Fruit fly (Drosophila melanogaster) whole organism, wandering third instar larva: ENCODE data around the gene nocte.

Experiments
- Abd-B ChIP-seq: fragments of >200 bp; optimal IDR thresholded peaks from 2 replicates; lab custom pipeline; 2017; ENCODE audit warnings: missing biosample characterization, missing genetic modification characterization
- CG32264 ChIP-seq: fragments of 200-800 bp; sonication (Bioruptor generic); optimal IDR thresholded peaks from 2 replicates; lab custom pipeline; 2016; ENCODE audit warnings: missing biosample characterization, missing genetic modification characterization
- CG9705 ChIP-seq: fragments of 200-800 bp; sonication (Bioruptor generic); optimal IDR thresholded peaks from 2 replicates; lab custom pipeline; 2018; ENCODE audit warnings: missing biosample characterization, mild to moderate bottlenecking, missing genetic modification characterization
- CrebA ChIP-seq: fragments of 200-800 bp; sonication (Bioruptor generic); optimal IDR thresholded peaks from 2 replicates; lab custom pipeline; 2016; ENCODE audit warnings: missing biosample characterization, mild to moderate bottlenecking, missing genetic modification characterization, borderline replicate concordance
- Dfd ChIP-seq: fragments of >200 bp; optimal IDR thresholded peaks from 2 replicates; lab custom pipeline; 2017; ENCODE audit warnings: missing biosample characterization, missing genetic modification characterization
- Dif ChIP-seq: fragments of 200-275, 200-300 bp; sonication (Bioruptor generic); optimal IDR thresholded peaks from 2 replicates; lab custom pipeline; 2018; ENCODE audit warnings: missing biosample characterization, missing genetic modification characterization; ENCODE audit not compliant: partially characterized antibody
- GATAd ChIP-seq: sonication (Bioruptor generic); optimal IDR thresholded peaks from 2 replicates; lab custom pipeline; 2016; ENCODE audit warnings: missing biosample characterization, missing genetic modification characterization
- HLH106 ChIP-seq: fragments of 200-800 bp; optimal IDR thresholded peaks from 3 replicates; lab custom pipeline; 2019; ENCODE audit warnings: missing biosample characterization, mild to moderate bottlenecking, missing genetic modification characterization, moderate library complexity
- Hnf4 ChIP-seq: fragments of 200-800 bp; sonication (Bioruptor generic); optimal IDR thresholded peaks from 2 replicates; lab custom pipeline; 2016; ENCODE audit warnings: missing biosample characterization, mild to moderate bottlenecking, missing genetic modification characterization
- Hr78 ChIP-seq: fragments of >200 bp; optimal IDR thresholded peaks from 2 replicates; lab custom pipeline; 2017; ENCODE audit warnings: missing biosample characterization, missing genetic modification characterization
- Hr83 ChIP-seq: fragments of 200-300 bp; sonication (Bioruptor generic); optimal IDR thresholded peaks from 2 replicates; lab custom pipeline; 2016; ENCODE audit warnings: missing biosample characterization, mild to moderate bottlenecking, missing genetic modification characterization, moderate library complexity; ENCODE audit not compliant: poor library complexity, severe bottlenecking
- Jra ChIP-seq: sonication (Bioruptor generic); optimal IDR thresholded peaks from 2 replicates; lab custom pipeline; 2016; ENCODE audit warnings: missing biosample characterization, missing genetic modification characterization
- Mio ChIP-seq: sonication (Bioruptor generic); optimal IDR thresholded peaks from 2 replicates; lab custom pipeline; 2016; ENCODE audit warnings: missing biosample characterization, missing genetic modification characterization
- Myc ChIP-seq: fragments of >200 bp; optimal IDR thresholded peaks from 2 replicates; lab custom pipeline; 2017
- N ChIP-seq: fragments of >200 bp; optimal IDR thresholded peaks from 2 replicates; lab custom pipeline; 2018; ENCODE audit warnings: missing biosample characterization, missing external identifiers, missing genetic modification characterization
- OdsH ChIP-seq: fragments of 200-800 bp; sonication (Bioruptor generic); optimal IDR thresholded peaks from 2 replicates; lab custom pipeline; 2016; ENCODE audit warnings: missing biosample characterization, mild to moderate bottlenecking, missing genetic modification characterization
- Rel ChIP-seq, 2 experiments: fragments of 200-800 bp; sonication (Bioruptor generic) in 1 of 2; optimal IDR thresholded peaks; 2 replicates in 1 of 2; 3 replicates in 1 of 2; lab custom pipeline; 2016 to 2019; ENCODE audit warnings: mild to moderate bottlenecking in 2 of 2, missing biosample characterization in 2 of 2, missing genetic modification characterization in 2 of 2, moderate library complexity in 1 of 2
- Sp1 ChIP-seq: fragments of 200-800 bp; sonication (Bioruptor generic); optimal IDR thresholded peaks from 3 replicates; lab custom pipeline; 2019; ENCODE audit warnings: missing biosample characterization, mild to moderate bottlenecking, missing genetic modification characterization, moderate library complexity
- Vsx2 ChIP-seq: fragments of 200-300, 225-300 bp; sonication (Bioruptor generic); optimal IDR thresholded peaks from 2 replicates; lab custom pipeline; 2018; ENCODE audit warnings: missing biosample characterization, missing genetic modification characterization; ENCODE audit not compliant: partially characterized antibody
- br ChIP-seq: fragments of 200-800 bp; sonication (Bioruptor generic); optimal IDR thresholded peaks from 2 replicates; lab custom pipeline; 2016; ENCODE audit warnings: missing biosample characterization, missing genetic modification characterization
- brk ChIP-seq: fragments of 200-800 bp; sonication (Bioruptor generic); optimal IDR thresholded peaks from 2 replicates; lab custom pipeline; 2016; ENCODE audit warnings: missing biosample characterization, mild to moderate bottlenecking, missing genetic modification characterization
- dl ChIP-seq, 2 experiments: fragments of 175-275, 200-275 bp in 1 of 2; fragments of 200-275 bp in 1 of 2; sonication (Bioruptor generic); optimal IDR thresholded peaks; lab custom pipeline; 2018; ENCODE audit warnings: mild to moderate bottlenecking in 2 of 2, missing biosample characterization in 2 of 2, missing genetic modification characterization in 2 of 2, moderate library complexity in 2 of 2; ENCODE audit not compliant: partially characterized antibody in 2 of 2, insufficient read depth in 1 of 2
- dmrt93B ChIP-seq: fragments of 200-800 bp; sonication (Bioruptor generic); optimal IDR thresholded peaks from 2 replicates; lab custom pipeline; 2018; ENCODE audit warnings: missing biosample characterization, mild to moderate bottlenecking, missing genetic modification characterization
- dsf ChIP-seq: sonication (Bioruptor generic); optimal IDR thresholded peaks from 2 replicates; lab custom pipeline; 2016; ENCODE audit warnings: missing biosample characterization, missing genetic modification characterization, borderline replicate concordance
- ey ChIP-seq: fragments of 200-800 bp; sonication (Bioruptor generic); optimal IDR thresholded peaks from 2 replicates; lab custom pipeline; 2016; ENCODE audit warnings: missing biosample characterization, missing genetic modification characterization
- foxo ChIP-seq, 2 experiments: fragments of 200-800 bp; sonication (Bioruptor generic); optimal IDR thresholded peaks; 2 replicates in 1 of 2; 3 replicates in 1 of 2; lab custom pipeline; 2016 to 2017; ENCODE audit warnings: missing biosample characterization in 2 of 2, missing genetic modification characterization in 2 of 2
- fru ChIP-seq: fragments of 200-800 bp; sonication (Bioruptor generic); optimal IDR thresholded peaks from 3 replicates; lab custom pipeline; 2016; ENCODE audit warnings: missing biosample characterization, mild to moderate bottlenecking, missing genetic modification characterization
- h ChIP-seq: fragments of 200-800 bp; sonication (Bioruptor generic); optimal IDR thresholded peaks from 3 replicates; lab custom pipeline; 2016; ENCODE audit warnings: missing biosample characterization, mild to moderate bottlenecking, missing genetic modification characterization
- jim ChIP-seq: fragments of 175-275, 200-325 bp; sonication (Bioruptor generic); optimal IDR thresholded peaks from 2 replicates; lab custom pipeline; 2016; ENCODE audit warnings: missing biosample characterization, mild to moderate bottlenecking, missing genetic modification characterization
- lola ChIP-seq: fragments of >200 bp; optimal IDR thresholded peaks from 2 replicates; lab custom pipeline; 2017; ENCODE audit warnings: missing biosample characterization, missing genetic modification characterization
- pan ChIP-seq: fragments of >200 bp; optimal IDR thresholded peaks from 2 replicates; lab custom pipeline; 2017
- psq ChIP-seq: fragments of 200-800 bp; sonication (Bioruptor generic); optimal IDR thresholded peaks from 3 replicates; lab custom pipeline; 2017; ENCODE audit warnings: missing biosample characterization, mild to moderate bottlenecking, missing genetic modification characterization, moderate library complexity
- rgr ChIP-seq: fragments of 200-800 bp; sonication (Bioruptor generic); optimal IDR thresholded peaks from 3 replicates; lab custom pipeline; 2016; ENCODE audit warnings: missing biosample characterization, mild to moderate bottlenecking, missing genetic modification characterization
- sage ChIP-seq: fragments of 200-800 bp; sonication (Bioruptor generic); optimal IDR thresholded peaks from 2 replicates; lab custom pipeline; 2016; ENCODE audit warnings: missing biosample characterization, mild to moderate bottlenecking, missing genetic modification characterization
- sv ChIP-seq: fragments of 200-800 bp; sonication (Bioruptor generic); optimal IDR thresholded peaks from 3 replicates; lab custom pipeline; 2016; ENCODE audit warnings: missing biosample characterization, missing genetic modification characterization
- tai ChIP-seq: sonication (Bioruptor generic); optimal IDR thresholded peaks from 2 replicates; lab custom pipeline; 2016; ENCODE audit warnings: missing biosample characterization, missing genetic modification characterization
- usp ChIP-seq: fragments of >200 bp; optimal IDR thresholded peaks from 2 replicates; lab custom pipeline; 2017; ENCODE audit warnings: missing biosample characterization, missing genetic modification characterization
- woc ChIP-seq: sonication (Bioruptor generic); optimal IDR thresholded peaks from 2 replicates; lab custom pipeline; 2016; ENCODE audit warnings: missing biosample characterization, mild to moderate bottlenecking, missing genetic modification characterization

nocte gene

DNA sequence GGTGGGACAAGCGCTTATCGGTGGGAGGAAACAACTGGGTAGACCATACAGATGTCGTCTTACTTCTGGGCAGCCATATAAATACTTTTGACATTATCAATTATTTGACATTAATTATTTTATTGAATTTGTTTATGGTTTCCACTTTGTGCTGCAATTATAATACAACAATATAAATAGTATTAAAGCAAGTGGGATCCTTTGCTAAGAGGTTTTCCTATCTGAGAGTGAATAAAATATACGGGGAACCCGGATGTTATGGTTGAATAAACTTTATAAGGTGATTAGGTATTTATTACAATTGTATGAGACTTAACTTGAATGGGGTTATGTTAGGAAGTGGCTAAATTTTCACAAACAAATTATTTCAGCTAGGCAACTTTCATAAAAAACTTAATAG lies 12.6 kb upstream of the nocte start, which contains the start of gene CG32687:
Gene CG32687, minus strand, starts transcription at position 101 of the 400 bp plus-strand sequence.
- TF ChIP-seq dsf (GFP tag; lab: Kevin White, UChicago), result no peak
- TF ChIP-seq usp (GFP tag; lab: Kevin White, UChicago), result no peak
- no peak for TF ChIP-seq dmrt93B
- no peak for TF ChIP-seq psq (GFP tag; lab: Kevin White, UChicago)
- no peak for TF ChIP-seq Vsx2 (GFP tag; lab: Kevin White, UChicago)
- TF ChIP-seq brk, result no peak
- no peak for TF ChIP-seq Jra (GFP tag; lab: Kevin White, UChicago)
- no peak for TF ChIP-seq CG32264
- no peak for TF ChIP-seq h (GFP tag; lab: Kevin White, UChicago)
- no peak for TF ChIP-seq Abd-B
- TF ChIP-seq OdsH (GFP tag; lab: Kevin White, UChicago), result no peak
- no peak for TF ChIP-seq jim
- no peak for TF ChIP-seq Sp1

- TF ChIP-seq GATAd (no peak), br (GFP tag; lab: Kevin White, UChicago) (peak; percentile 52), Sp1 (peak; percentile 66), CrebA (GFP tag; lab: Kevin White, UChicago) (no peak), jim (peak; percentile 4), Dif (no peak), brk (peak; percentile 63), woc (GFP tag; lab: Kevin White, UChicago) (peak; percentile 28), CG9705 (GFP tag; lab: Kevin White, UChicago) (no peak), sage (GFP tag; lab: Kevin White, UChicago) (peak; percentile 0), foxo (GFP tag; optimal IDR thresholded peaks at IDR 0.05; lab: Kevin White, UChicago) (peak in 1 of 2 experiments; percentile 74), Myc (no peak), usp (GFP tag; lab: Kevin White, UChicago) (no peak), Dfd (GFP tag; lab: Kevin White, UChicago) (no peak), pan (no peak), dsf (GFP tag; lab: Kevin White, UChicago) (no peak), Hr78 (GFP tag; lab: Kevin White, UChicago) (no peak), ey (GFP tag; lab: Kevin White, UChicago) (peak; percentile 71), CG32264 (no peak), psq (GFP tag; lab: Kevin White, UChicago) (peak; percentile 34), N (GFP tag; lab: Kevin White, UChicago) (no peak), Mio (GFP tag; lab: Kevin White, UChicago) (no peak), rgr (GFP tag; lab: Kevin White, UChicago) (peak; percentile 65), Vsx2 (GFP tag; lab: Kevin White, UChicago) (no peak), lola (GFP tag; lab: Kevin White, UChicago) (no peak), dl (GFP tag; optimal IDR thresholded peaks at IDR 0.05; lab: Kevin White, UChicago; ENCODE audit: insufficient read depth in 1 of 2, partially characterized antibody in 2 of 2) (no peak), Hnf4 (peak; percentile 52), Abd-B (no peak), dmrt93B (peak; percentile 26), OdsH (GFP tag; lab: Kevin White, UChicago) (peak; percentile 64), Rel (GFP tag; optimal IDR thresholded peaks at IDR 0.05; lab: Kevin White, UChicago) (peak; percentile 38), Rel (tag; optimal IDR thresholded peaks at IDR 0.05; lab: Kevin White, UChicago) (no peak), fru (peak; percentile 84), Hr83 (GFP tag; lab: Kevin White, UChicago) (peak; percentile 8), Jra (GFP tag; lab: Kevin White, UChicago) (peak; percentile 27), sv (GFP tag; lab: Kevin White, UChicago) (peak; percentile 39), HLH106 (tag; lab: Kevin White, UChicago) (peak; percentile 67), tai (no peak), h (GFP tag; lab: Kevin White, UChicago) (peak; percentile 77)
Measured at dm6 chrX:10486144-10487030, 11.9 kb upstream of the nocte start.
